Worm (Caenorhabditis elegans) whole organism, L2 larva: ENCODE results near the gene C17H11.2.

Experiments
- ceh-16 ChIP-seq: fragments of 150-350 bp; optimal IDR thresholded peaks from 2 replicates; lab custom pipeline; 2014; ENCODE audit warnings: missing biosample characterization, missing genetic modification characterization
- egl-27 ChIP-seq: sonication (generic microtip); optimal IDR thresholded peaks from 3 replicates; lab custom pipeline; 2017; ENCODE audit warnings: missing biosample characterization, missing genetic modification reagents, missing genetic modification characterization
- elt-1 ChIP-seq: fragments of 150-350 bp; optimal IDR thresholded peaks from 2 replicates; lab custom pipeline; 2014; ENCODE audit warnings: missing biosample characterization, missing genetic modification characterization
- elt-3 ChIP-seq: sonication (generic microtip); optimal IDR thresholded peaks from 2 replicates; lab custom pipeline; 2017; ENCODE audit warnings: missing biosample characterization, missing genetic modification characterization
- lin-39 ChIP-seq: fragments of 150-350 bp; optimal IDR thresholded peaks from 2 replicates; lab custom pipeline; 2014; ENCODE audit warnings: missing biosample characterization, missing genetic modification reagents, missing genetic modification characterization
- nhr-11 ChIP-seq: fragments of 150-350 bp; optimal IDR thresholded peaks from 2 replicates; lab custom pipeline; 2014; ENCODE audit warnings: missing biosample characterization, missing genetic modification characterization
- nhr-21 ChIP-seq: fragments of 150-350 bp; optimal IDR thresholded peaks from 2 replicates; lab custom pipeline; 2014; ENCODE audit warnings: missing biosample characterization, missing genetic modification characterization
- skn-1 ChIP-seq: sonication (generic microtip); optimal IDR thresholded peaks from 2 replicates; lab custom pipeline; 2017; ENCODE audit warnings: missing biosample characterization, missing genetic modification characterization
- sma-3 ChIP-seq: sonication (generic microtip); optimal IDR thresholded peaks from 2 replicates; lab custom pipeline; 2016; ENCODE audit warnings: missing genetic modification reagents, missing genetic modification characterization, missing compliant biosample characterization
- snpc-4 ChIP-seq: fragments of 150-350 bp; optimal IDR thresholded peaks from 2 replicates; lab custom pipeline; 2014; ENCODE audit warnings: missing biosample characterization, missing genetic modification characterization
- unc-39 ChIP-seq: fragments of 150-350 bp; optimal IDR thresholded peaks from 2 replicates; lab custom pipeline; 2014; ENCODE audit warnings: missing biosample characterization, missing genetic modification characterization
- unc-62 ChIP-seq: fragments of 150-350 bp; optimal IDR thresholded peaks from 2 replicates; lab custom pipeline; 2014; ENCODE audit warnings: missing biosample characterization, missing genetic modification reagents, missing genetic modification characterization
- ztf-11 ChIP-seq: sonication (generic microtip); optimal IDR thresholded peaks from 2 replicates; lab custom pipeline; 2017; ENCODE audit warnings: missing biosample characterization, missing genetic modification characterization
- ztf-4 ChIP-seq: fragments of 150-350 bp; optimal IDR thresholded peaks from 2 replicates; lab custom pipeline; 2014; ENCODE audit warnings: missing biosample characterization, missing genetic modification characterization

- TF ChIP-seq lin-39 (tag; lab: Kevin White, UChicago) (no peak), unc-62 (GFP tag; lab: Kevin White, UChicago) (no peak), nhr-21 (tag; lab: Kevin White, UChicago) (no peak), nhr-11 (tag; lab: Kevin White, UChicago) (no peak), sma-3 (GFP tag; lab: Kevin White, UChicago) (peak; percentile 44), ztf-11 (no peak), ztf-4 (tag; lab: Kevin White, UChicago) (no peak), snpc-4 (tag; lab: Kevin White, UChicago) (no peak), unc-39 (tag; lab: Kevin White, UChicago) (no peak), elt-3 (tag; lab: Kevin White, UChicago) (no peak), skn-1 (tag; lab: Kevin White, UChicago) (no peak), elt-1 (tag; lab: Kevin White, UChicago) (no peak), egl-27 (no peak), ceh-16 (no peak)
Observed at ce11 chrX:8210999-8211398, 41.3 kb downstream of the C17H11.2 start, which contains the start of gene cdd-1.
